Worm (Caenorhabditis elegans) whole organism, early embryonic: Measurements from ENCODE around the gene F01D5.2.

Source experiments
- B0310.2 ChIP-seq: sonication (generic microtip); optimal IDR thresholded peaks from 2 replicates; lab custom pipeline; 2016; ENCODE audit warnings: mild to moderate bottlenecking, missing genetic modification characterization, missing compliant biosample characterization
- F13C5.2 ChIP-seq: sonication (generic microtip); optimal IDR thresholded peaks from 2 replicates; lab custom pipeline; 2017; ENCODE audit warnings: mild to moderate bottlenecking, missing genetic modification characterization, inconsistent platforms, missing compliant biosample characterization
- aly-1 ChIP-seq: sonication (generic microtip); optimal IDR thresholded peaks from 2 replicates; lab custom pipeline; 2016; ENCODE audit warnings: missing genetic modification characterization, missing compliant biosample characterization
- ama-1 ChIP-seq: fragments of 150-350 bp; optimal IDR thresholded peaks from 2 replicates; lab custom pipeline; 2014
- flt-1 ChIP-seq: fragments of 200-800 bp; sonication (Bioruptor generic); IDR thresholded peaks from 2 replicates; pipeline ENCODE4 v1.3.6; 2022; ENCODE audit warnings: missing genetic modification characterization, missing compliant biosample characterization
- hmbx-1 ChIP-seq: sonication (generic microtip); optimal IDR thresholded peaks from 2 replicates; lab custom pipeline; 2016; ENCODE audit warnings: mild to moderate bottlenecking, missing genetic modification characterization, missing compliant biosample characterization
- hmg-4 ChIP-seq: fragments of 200-800 bp; sonication (Bioruptor generic); optimal IDR thresholded peaks from 2 replicates; lab custom pipeline; 2018; ENCODE audit warnings: mild to moderate bottlenecking, missing genetic modification characterization, missing compliant biosample characterization
- scrt-1 ChIP-seq: fragments of 200-800 bp; sonication (Bioruptor generic); IDR thresholded peaks from 2 replicates; pipeline ENCODE4 v1.3.6; 2022; ENCODE audit warnings: missing genetic modification characterization, missing compliant biosample characterization
- tbx-11 ChIP-seq: fragments of 200-800 bp; sonication (Bioruptor generic); IDR thresholded peaks from 2 replicates; pipeline ENCODE4 v1.3.6; 2022; ENCODE audit warnings: missing genetic modification characterization, missing compliant biosample characterization

- TF ChIP-seq ama-1 (no peak), tbx-11 (GFP tag; lab: Robert Waterston, UW) (no peak), scrt-1 (GFP tag; lab: Robert Waterston, UW) (no peak), aly-1 (tag; lab: Kevin White, UChicago) (no peak), hmg-4 (GFP tag; lab: Kevin White, UChicago) (no peak), flt-1 (GFP tag; lab: Robert Waterston, UW) (no peak), B0310.2 (tag; lab: Kevin White, UChicago) (no peak), hmbx-1 (tag; lab: Kevin White, UChicago) (no peak), F13C5.2 (tag; lab: Kevin White, UChicago) (no peak)
Observed at ce11 chrII:13984551-13984950, 14.3 kb downstream of the F01D5.2 start, which contains the start of gene sre-47.
